Worm (Caenorhabditis elegans): ENCODE measurements around the gene H40L08.9.

Gene H40L08.9

ce11 chrX:15076042-15076565 is at the start of gene H40L08.9, which contains the start of gene H40L08.3:
H40L08.9 (minus strand) TSS chrX:15076480.
H40L08.3 (minus strand) TSS chrX:15076092.
- no peak for TF ChIP-seq R02D3.7 (tag; optimal IDR thresholded peaks at IDR 0.05)
- peak in 1 of 2 experiments; percentile 97 for TF ChIP-seq unc-62 (GFP tag; optimal IDR thresholded peaks at IDR 0.05 in 1 of 2)
- no peak for TF ChIP-seq unc-62 (tag; optimal IDR thresholded peaks at IDR 0.05)
- peak; percentile 46; the same call in 1 of the 2 replicates for TF ChIP-seq php-3 (GFP tag; IDR thresholded peaks at IDR 0.05)
- TF ChIP-seq lin-38 (GFP tag; IDR thresholded peaks at IDR 0.05) = 0 out of 2 replicates have a peak, but pooled peaks have one; percentile 5
- TF ChIP-seq nhr-28 (tag; optimal IDR thresholded peaks at IDR 0.05) = peak; percentile 9
- TF ChIP-seq duxl-1 (tag; optimal IDR thresholded peaks at IDR 0.05; ENCODE audit: poor library complexity) = no peak
- TF ChIP-seq F10B5.3 (tag; optimal IDR thresholded peaks at IDR 0.05) = no peak
- TF ChIP-seq T26A8.4 (GFP tag; IDR thresholded peaks at IDR 0.05) = peak; percentile 72
- no peak for TF ChIP-seq lin-1 (GFP tag; IDR thresholded peaks at IDR 0.05)
- TF ChIP-seq nhr-42 (GFP tag; IDR thresholded peaks at IDR 0.05) = no peak
- TF ChIP-seq zip-11 (GFP tag; IDR thresholded peaks at IDR 0.05) = no peak
- TF ChIP-seq nhr-76 (tag; optimal IDR thresholded peaks at IDR 0.05) = no peak
- peak; percentile 57 for TF ChIP-seq sdz-12 (GFP tag; optimal IDR thresholded peaks at IDR 0.05)
- no peak for TF ChIP-seq mep-1 (tag; optimal IDR thresholded peaks at IDR 0.05)
- TF ChIP-seq nhr-25 (tag; optimal IDR thresholded peaks at IDR 0.05; ENCODE audit: borderline replicate concordance, insufficient read depth) = peak; percentile 56
- no peak for TF ChIP-seq lin-39 (tag; optimal IDR thresholded peaks at IDR 0.05)
- no peak for TF ChIP-seq mdt-29 (GFP tag; IDR thresholded peaks at IDR 0.05)
- 0 out of 2 replicates have a peak, but pooled peaks have one; percentile 4 for TF ChIP-seq Y75B8A.6 (GFP tag; IDR thresholded peaks at IDR 0.05)
- peak; percentile 30 for TF ChIP-seq nhr-102 (tag; optimal IDR thresholded peaks at IDR 0.05)
- TF ChIP-seq ama-1 (optimal IDR thresholded peaks at IDR 0.05) = peak; percentile 98
- no peak for TF ChIP-seq lin-13 (GFP tag; optimal IDR thresholded peaks at IDR 0.05)
- TF ChIP-seq fkh-10 (GFP tag; optimal IDR thresholded peaks at IDR 0.05) = no peak

- TF ChIP-seq ces-1 (GFP tag; optimal IDR thresholded peaks at IDR 0.05) = peak; percentile 30
- no peak for TF ChIP-seq spr-1 (tag; optimal IDR thresholded peaks at IDR 0.05)
- TF ChIP-seq jun-1 (tag; optimal IDR thresholded peaks at IDR 0.05) = no peak
Observed at ce11 chrX:15125138-15125537, 48.9 kb upstream of the H40L08.9 start.

- TF ChIP-seq aha-1 (tag) (peak; percentile 91), ceh-82 (tag; optimal IDR thresholded peaks at IDR 0.05) (no peak)
Observed at ce11 chrX:15120545-15120944, 44.3 kb upstream of the H40L08.9 start.

ce11 chrX:15116514-15116913 is 40.2 kb upstream of the H40L08.9 start, which contains the start of gene R07D5.2:
R07D5.2 (minus strand) TSS chrX:15116614.
- no peak for TF ChIP-seq madf-9 (GFP tag; conservative IDR thresholded peaks at IDR 0.05)
- TF ChIP-seq nhr-42 (GFP tag; IDR thresholded peaks at IDR 0.05) = no peak
- TF ChIP-seq F26F4.8 (GFP tag; conservative IDR thresholded peaks at IDR 0.05) = no peak
- TF ChIP-seq ceh-82 (tag; optimal IDR thresholded peaks at IDR 0.05) = no peak
- no peak for TF ChIP-seq nhr-25 (tag; optimal IDR thresholded peaks at IDR 0.05; ENCODE audit: borderline replicate concordance, insufficient read depth)
- TF ChIP-seq rbr-2 (tag; optimal IDR thresholded peaks at IDR 0.05) = no peak
- TF ChIP-seq snpc-1.2 (GFP tag; IDR thresholded peaks at IDR 0.05) = no peak
- TF ChIP-seq F44E2.7 (GFP tag; IDR thresholded peaks at IDR 0.05) = no peak
- TF ChIP-seq daf-19 (GFP tag; conservative IDR thresholded peaks at IDR 0.05) = no peak
- TF ChIP-seq fos-1 (tag; optimal IDR thresholded peaks at IDR 0.05) = no peak
- TF ChIP-seq fkh-10 (GFP tag; optimal IDR thresholded peaks at IDR 0.05) = no peak
- TF ChIP-seq R02D3.7 (tag; optimal IDR thresholded peaks at IDR 0.05) = no peak
- TF ChIP-seq saeg-2 (GFP tag; IDR thresholded peaks at IDR 0.05) = no peak
- TF ChIP-seq unc-39 (tag; optimal IDR thresholded peaks at IDR 0.05) = no peak
- TF ChIP-seq zfp-3 (GFP tag; conservative IDR thresholded peaks at IDR 0.05) = no peak
- TF ChIP-seq unc-62 (GFP tag; optimal IDR thresholded peaks at IDR 0.05 in 1 of 2) = no peak
- TF ChIP-seq unc-62 (tag; optimal IDR thresholded peaks at IDR 0.05) = no peak
- no peak for TF ChIP-seq unc-130 (GFP tag; optimal IDR thresholded peaks at IDR 0.05)
